Worm (Caenorhabditis elegans) whole organism, L2 larva: Measurements from ENCODE around the gene ZC487.2.

Experiments used
- C34F6.9 ChIP-seq: fragments of 150-350 bp; optimal IDR thresholded peaks from 2 replicates; lab custom pipeline; 2014; ENCODE audit warnings: missing biosample characterization, missing genetic modification characterization
- F13H6.1 ChIP-seq: sonication (generic microtip); optimal IDR thresholded peaks from 2 replicates; lab custom pipeline; 2016; ENCODE audit warnings: missing genetic modification characterization, missing compliant biosample characterization
- R02D3.7 ChIP-seq: fragments of 150-350 bp; optimal IDR thresholded peaks from 2 replicates; lab custom pipeline; 2014; ENCODE audit warnings: missing biosample characterization, missing genetic modification characterization
- ZK546.5 ChIP-seq: sonication (generic microtip); optimal IDR thresholded peaks from 2 replicates; lab custom pipeline; 2017; ENCODE audit warnings: missing biosample characterization, missing genetic modification characterization
- alr-1 ChIP-seq: fragments of 150-350 bp; optimal IDR thresholded peaks from 2 replicates; lab custom pipeline; 2014; ENCODE audit warnings: missing biosample characterization, missing genetic modification characterization
- ama-1 ChIP-seq: fragments of 150-350 bp; optimal IDR thresholded peaks from 2 replicates; lab custom pipeline; 2018; ENCODE audit warnings: inconsistent platforms
- blmp-1 ChIP-seq: sonication (generic microtip); optimal IDR thresholded peaks from 2 replicates; lab custom pipeline; 2017; ENCODE audit warnings: missing genetic modification characterization, mild to moderate bottlenecking, missing compliant biosample characterization, antibody characterized with exemption, moderate library complexity; ENCODE audit not compliant: insufficient read depth
- ceh-16 ChIP-seq: fragments of 150-350 bp; optimal IDR thresholded peaks from 2 replicates; lab custom pipeline; 2014; ENCODE audit warnings: missing biosample characterization, missing genetic modification characterization
- ceh-82 ChIP-seq: fragments of 150-350 bp; optimal IDR thresholded peaks from 2 replicates; lab custom pipeline; 2014; ENCODE audit warnings: missing biosample characterization, missing genetic modification characterization
- crh-2 ChIP-seq: sonication (generic microtip); optimal IDR thresholded peaks from 2 replicates; lab custom pipeline; 2017; ENCODE audit warnings: missing biosample characterization, missing genetic modification characterization
- elt-1 ChIP-seq: fragments of 150-350 bp; optimal IDR thresholded peaks from 2 replicates; lab custom pipeline; 2014; ENCODE audit warnings: missing biosample characterization, missing genetic modification characterization
- elt-3 ChIP-seq: sonication (generic microtip); optimal IDR thresholded peaks from 2 replicates; lab custom pipeline; 2017; ENCODE audit warnings: missing biosample characterization, missing genetic modification characterization
- fos-1 ChIP-seq: fragments of 150-350 bp; optimal IDR thresholded peaks from 2 replicates; lab custom pipeline; 2014; ENCODE audit warnings: missing biosample characterization, missing genetic modification characterization
- gmeb-1 ChIP-seq: fragments of 150-350 bp; optimal IDR thresholded peaks from 2 replicates; lab custom pipeline; 2014; ENCODE audit warnings: missing biosample characterization, missing genetic modification characterization
- lin-11 ChIP-seq: fragments of 150-350 bp; sonication (generic microtip); optimal IDR thresholded peaks from 2 replicates; lab custom pipeline; 2014; ENCODE audit warnings: missing biosample characterization, missing genetic modification characterization, inconsistent platforms, mixed read lengths
- lin-13 ChIP-seq: fragments of 150-350 bp; optimal IDR thresholded peaks from 2 replicates; lab custom pipeline; 2014; ENCODE audit warnings: missing biosample characterization, missing genetic modification reagents, missing genetic modification characterization
- lin-39 ChIP-seq: fragments of 150-350 bp; optimal IDR thresholded peaks from 2 replicates; lab custom pipeline; 2014; ENCODE audit warnings: missing biosample characterization, missing genetic modification reagents, missing genetic modification characterization
- lsy-2 ChIP-seq, 2 experiments: fragments of 150-350 bp in 1 of 2; sonication (generic microtip) in 1 of 2; optimal IDR thresholded peaks; 2 replicates each; lab custom pipeline; 2014 to 2017; ENCODE audit warnings: missing biosample characterization in 2 of 2, missing genetic modification characterization in 2 of 2
- mbf-1 ChIP-seq: sonication (generic microtip); optimal IDR thresholded peaks from 2 replicates; lab custom pipeline; 2017; ENCODE audit warnings: missing biosample characterization, missing genetic modification characterization
- nhr-12 ChIP-seq: fragments of 150-350 bp; optimal IDR thresholded peaks from 2 replicates; lab custom pipeline; 2014; ENCODE audit warnings: missing biosample characterization, missing genetic modification characterization
- nhr-129 ChIP-seq: fragments of 150-350 bp; optimal IDR thresholded peaks from 2 replicates; lab custom pipeline; 2014; ENCODE audit warnings: missing biosample characterization, missing genetic modification characterization
- nhr-21 ChIP-seq: fragments of 150-350 bp; optimal IDR thresholded peaks from 2 replicates; lab custom pipeline; 2014; ENCODE audit warnings: missing biosample characterization, missing genetic modification characterization
- nhr-23 ChIP-seq: fragments of 150-350 bp; optimal IDR thresholded peaks from 2 replicates; lab custom pipeline; 2014; ENCODE audit warnings: missing biosample characterization, missing genetic modification reagents, missing genetic modification characterization
- nhr-6 ChIP-seq: fragments of 150-350 bp; optimal IDR thresholded peaks from 2 replicates; lab custom pipeline; 2014; ENCODE audit warnings: missing biosample characterization, missing genetic modification characterization
- nhr-77 ChIP-seq: fragments of 150-350 bp; optimal IDR thresholded peaks from 2 replicates; lab custom pipeline; 2014; ENCODE audit warnings: missing biosample characterization, missing genetic modification characterization
- sem-4 ChIP-seq: fragments of 150-350 bp; optimal IDR thresholded peaks from 2 replicates; lab custom pipeline; 2014; ENCODE audit warnings: missing biosample characterization, missing genetic modification reagents, missing genetic modification characterization
- skn-1 ChIP-seq: sonication (generic microtip); optimal IDR thresholded peaks from 2 replicates; lab custom pipeline; 2017; ENCODE audit warnings: missing biosample characterization, missing genetic modification characterization
- sma-9 ChIP-seq, 2 experiments: fragments of 150-350 bp in 1 of 2; sonication (generic microtip) in 1 of 2; optimal IDR thresholded peaks; 2 replicates each; lab custom pipeline; 2014 to 2016; ENCODE audit warnings: missing genetic modification characterization in 2 of 2, mild to moderate bottlenecking in 1 of 2, missing biosample characterization in 1 of 2, missing compliant biosample characterization in 1 of 2, missing genetic modification reagents in 1 of 2, moderate library complexity in 1 of 2
- snpc-4 ChIP-seq: fragments of 150-350 bp; optimal IDR thresholded peaks from 2 replicates; lab custom pipeline; 2014; ENCODE audit warnings: missing biosample characterization, missing genetic modification characterization
- unc-39 ChIP-seq: fragments of 150-350 bp; optimal IDR thresholded peaks from 2 replicates; lab custom pipeline; 2014; ENCODE audit warnings: missing biosample characterization, missing genetic modification characterization
- unc-62 ChIP-seq: fragments of 150-350 bp; optimal IDR thresholded peaks from 2 replicates; lab custom pipeline; 2014; ENCODE audit warnings: missing biosample characterization, missing genetic modification reagents, missing genetic modification characterization
- ztf-1 ChIP-seq: fragments of 200-800 bp; sonication (Bioruptor generic); conservative IDR thresholded peaks from 2 replicates; pipeline ENCODE4 v1.3.6; 2022; ENCODE audit warnings: missing genetic modification characterization, missing compliant biosample characterization
- ztf-11 ChIP-seq: sonication (generic microtip); optimal IDR thresholded peaks from 2 replicates; lab custom pipeline; 2017; ENCODE audit warnings: missing biosample characterization, missing genetic modification characterization

The ZC487.2 gene

DNA sequence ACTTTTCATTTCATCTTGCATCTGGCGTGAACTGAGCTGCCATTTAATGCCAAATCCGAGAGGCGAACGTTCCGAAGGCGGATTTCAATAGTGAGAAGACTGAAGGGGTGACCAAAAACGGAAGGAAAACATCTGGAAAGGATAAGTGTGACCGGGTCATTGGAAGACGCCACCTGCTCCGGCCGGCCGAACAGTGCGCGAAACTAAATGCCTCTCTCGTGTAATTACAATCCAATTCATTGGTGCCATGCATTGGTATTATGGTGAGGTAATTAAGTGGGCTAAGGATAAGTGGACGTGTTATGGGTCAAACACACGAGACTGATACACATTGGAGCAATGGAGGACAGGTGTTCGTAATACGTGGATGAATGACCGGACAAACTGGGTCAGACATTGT lies 37.7 kb downstream of the ZC487.2 start:
- TF ChIP-seq elt-1 (tag; lab: Kevin White, UChicago) = no peak
- TF ChIP-seq lin-13 (GFP tag; lab: Kevin White, UChicago) = no peak
- TF ChIP-seq unc-39 (tag; lab: Kevin White, UChicago) = no peak
- no peak for TF ChIP-seq alr-1 (tag; lab: Kevin White, UChicago)
- no peak for TF ChIP-seq ceh-16 (tag; lab: Kevin White, UChicago)
- TF ChIP-seq, all 48 proteins: peak for 0

DNA sequence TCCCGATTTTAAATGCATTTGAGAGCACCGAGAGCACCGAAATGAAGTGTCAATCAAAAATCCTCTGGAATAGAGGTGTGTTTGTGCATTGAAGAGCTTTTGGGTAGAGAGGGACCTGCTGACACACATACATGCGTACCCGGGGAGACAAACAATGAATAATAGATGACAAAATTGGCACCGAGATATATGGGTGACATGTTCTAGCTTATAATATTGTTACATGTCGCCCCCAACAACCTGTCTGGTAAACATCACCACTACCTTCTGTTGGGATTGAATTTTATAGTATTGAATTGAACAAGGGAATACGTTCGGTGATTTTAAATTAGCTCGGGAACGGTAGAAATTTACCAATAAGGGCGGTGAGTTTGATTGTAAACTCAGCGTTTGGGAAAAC lies 38.5 kb downstream of the ZC487.2 start:
- TF ChIP-seq nhr-129 (tag; lab: Kevin White, UChicago) (no peak), elt-1 (tag; lab: Kevin White, UChicago) (no peak), lin-39 (tag; lab: Kevin White, UChicago) (no peak), nhr-77 (tag; lab: Kevin White, UChicago) (no peak), elt-3 (tag; lab: Kevin White, UChicago) (no peak), F13H6.1 (tag; lab: Kevin White, UChicago) (no peak), crh-2 (tag; lab: Kevin White, UChicago) (no peak), fos-1 (tag; lab: Kevin White, UChicago) (no peak), ceh-82 (no peak), sem-4 (tag; lab: Kevin White, UChicago) (no peak), lin-11 (tag; lab: Kevin White, UChicago) (no peak)

DNA sequence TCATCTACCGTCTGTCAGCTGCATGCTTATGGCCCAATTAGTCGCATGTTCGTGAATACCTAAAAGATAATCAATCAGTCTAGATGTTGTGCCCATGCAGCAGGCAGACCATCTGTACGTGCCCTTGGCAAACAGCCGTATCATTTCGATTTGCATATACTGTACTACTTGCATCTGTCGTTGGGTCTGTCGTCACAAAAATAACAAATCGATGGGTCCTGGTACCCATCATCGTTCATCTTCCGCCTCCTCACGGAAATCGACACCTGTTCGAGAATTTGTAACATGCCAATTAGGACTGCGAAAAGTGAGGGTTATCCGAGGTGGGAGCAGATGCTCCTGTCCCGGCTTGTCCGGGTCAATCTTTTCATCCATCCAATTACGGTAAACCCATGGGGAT lies 39.0 kb downstream of the ZC487.2 start:
- no peak for TF ChIP-seq sma-9 (GFP tag; optimal IDR thresholded peaks at IDR 0.05; lab: Kevin White, UChicago)
- TF ChIP-seq sma-9 (tag; optimal IDR thresholded peaks at IDR 0.05; lab: Kevin White, UChicago) = no peak
- no peak for TF ChIP-seq nhr-6 (tag; lab: Kevin White, UChicago)
- no peak for TF ChIP-seq skn-1 (tag; lab: Kevin White, UChicago)
- no peak for TF ChIP-seq lsy-2 (tag; optimal IDR thresholded peaks at IDR 0.05; lab: Kevin White, UChicago)
- no peak for TF ChIP-seq fos-1 (tag; lab: Kevin White, UChicago)
- TF ChIP-seq snpc-4 (tag; lab: Kevin White, UChicago) = no peak
- no peak for TF ChIP-seq R02D3.7 (tag; lab: Kevin White, UChicago)
- TF ChIP-seq, all 48 proteins: peak for 0

DNA sequence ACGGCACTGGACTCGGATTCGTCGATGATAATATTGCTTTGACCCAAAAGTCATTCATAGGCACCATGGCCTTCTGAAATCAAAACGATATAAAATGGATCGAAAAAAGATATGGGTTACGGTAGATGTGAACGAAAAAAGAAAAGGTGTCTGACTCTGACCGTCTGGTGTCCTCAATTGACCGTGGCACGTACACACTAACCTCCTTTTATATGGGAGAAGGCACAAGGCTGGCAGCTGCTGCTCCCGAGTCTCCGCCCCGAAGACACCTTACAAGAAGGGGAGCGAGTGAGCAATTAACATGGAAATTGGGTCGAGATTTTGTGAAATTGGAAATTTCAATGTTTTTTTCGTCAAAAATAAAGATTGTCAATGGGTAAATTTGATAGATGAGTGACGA lies 40.8 kb downstream of the ZC487.2 start, which contains the start of gene egl-46:
Gene egl-46, minus strand, starts transcription at position 73 of the 400 bp plus-strand sequence.
- TF ChIP-seq unc-62 (no peak), ZK546.5 (tag; lab: Kevin White, UChicago) (no peak), blmp-1 (no peak), mbf-1 (tag; lab: Kevin White, UChicago) (no peak), gmeb-1 (no peak), nhr-12 (tag; lab: Kevin White, UChicago) (no peak), ztf-11 (tag; lab: Kevin White, UChicago) (no peak)

DNA sequence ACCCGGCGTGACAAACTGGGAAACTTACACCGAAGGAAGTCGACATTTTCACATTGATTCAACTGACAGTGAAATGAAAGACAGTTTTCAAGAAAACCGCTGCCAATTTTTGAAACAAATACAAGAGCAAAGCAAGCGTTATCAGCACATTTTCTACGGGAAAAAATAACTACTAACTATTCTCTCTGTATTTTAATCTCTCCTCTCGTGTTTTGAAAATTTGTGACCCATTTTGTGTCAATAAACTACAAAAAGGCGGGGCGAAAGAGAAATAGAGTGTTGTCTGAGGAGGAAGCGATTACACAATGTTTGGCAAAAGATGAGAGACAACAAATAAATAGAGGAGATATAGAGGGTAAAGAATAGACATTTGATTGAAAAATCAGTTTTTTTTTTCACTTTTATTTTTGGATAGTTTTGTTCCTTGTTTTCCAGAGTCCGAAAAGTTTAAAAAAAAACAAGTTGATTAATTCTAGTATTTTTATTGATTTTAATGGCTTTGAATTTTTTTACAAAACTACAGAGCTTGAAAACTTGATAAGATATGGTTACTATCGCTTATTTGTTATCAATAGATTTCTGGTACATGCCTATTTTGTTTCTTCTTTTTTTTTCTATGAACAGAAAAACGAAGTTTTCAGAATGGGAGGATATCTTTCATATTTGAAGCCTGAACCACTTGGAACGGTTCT lies 46.0 kb downstream of the ZC487.2 start, which contains the start of gene cest-34:
Gene cest-34, plus strand, starts transcription at position 642 of the 692 bp plus-strand sequence.
- TF ChIP-seq lin-11 (tag; lab: Kevin White, UChicago) (no peak), sma-9 (GFP tag; optimal IDR thresholded peaks at IDR 0.05; lab: Kevin White, UChicago) (peak; percentile 19), sma-9 (tag; optimal IDR thresholded peaks at IDR 0.05; lab: Kevin White, UChicago) (no peak), alr-1 (tag; lab: Kevin White, UChicago) (no peak), fos-1 (tag; lab: Kevin White, UChicago) (peak; percentile 4), ZK546.5 (tag; lab: Kevin White, UChicago) (no peak), lin-39 (tag; lab: Kevin White, UChicago) (no peak)

DNA sequence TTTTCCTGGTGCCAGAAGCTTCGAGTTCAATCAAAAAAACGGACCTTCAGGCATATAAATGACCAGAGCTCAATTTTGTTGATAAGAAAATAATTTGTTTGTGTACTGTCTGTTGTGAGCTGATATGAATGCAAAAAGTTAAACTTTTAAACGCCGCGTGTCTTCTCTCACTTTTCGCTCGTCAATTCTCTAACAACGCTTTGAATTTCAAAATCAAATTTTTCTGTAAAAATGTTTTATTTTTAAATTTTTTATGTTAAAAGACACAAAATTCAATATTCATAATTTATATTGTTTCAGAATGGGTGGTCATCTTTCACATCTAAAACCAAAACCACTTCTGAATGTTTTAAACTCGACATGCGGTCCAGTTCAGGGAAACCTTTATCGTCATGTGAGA lies 48.3 kb downstream of the ZC487.2 start, which contains the start of gene cest-31:
Gene cest-31, plus strand, starts transcription at position 301 of the 400 bp plus-strand sequence.
- no peak for TF ChIP-seq ceh-16 (tag; lab: Kevin White, UChicago)
- TF ChIP-seq nhr-21 (tag; lab: Kevin White, UChicago) = no peak
- TF ChIP-seq ama-1 (lab: Kevin White, UChicago) = no peak
- no peak for TF ChIP-seq nhr-23 (tag; lab: Kevin White, UChicago)
- TF ChIP-seq lin-13 (GFP tag; lab: Kevin White, UChicago) = no peak
- TF ChIP-seq C34F6.9 (tag; lab: Kevin White, UChicago) = no peak
- no peak for TF ChIP-seq sem-4 (tag; lab: Kevin White, UChicago)
- TF ChIP-seq lin-39 (tag; lab: Kevin White, UChicago) = no peak
- no peak for TF ChIP-seq lsy-2 (tag; optimal IDR thresholded peaks at IDR 0.05; lab: Kevin White, UChicago)
- no peak for TF ChIP-seq unc-39 (tag; lab: Kevin White, UChicago)
- no peak for TF ChIP-seq ztf-1 (GFP tag; lab: Robert Waterston, UW)
- TF ChIP-seq nhr-129 (tag; lab: Kevin White, UChicago) = no peak
- TF ChIP-seq unc-62 = no peak
- no peak for TF ChIP-seq alr-1 (tag; lab: Kevin White, UChicago)
- TF ChIP-seq, all 48 proteins: peak for 0
